Worm (Caenorhabditis elegans) whole organism, mixed stage, embryonic: ENCODE measurements around the gene F13B6.2.

ENCODE experiments used
- ceh-83 ChIP-seq: fragments of 200-800 bp; sonication (Bioruptor generic); optimal IDR thresholded peaks from 2 replicates; lab custom pipeline; 2018; ENCODE audit warnings: mild to moderate bottlenecking, missing genetic modification characterization, missing compliant biosample characterization
- ces-1 ChIP-seq: fragments of 150-350 bp; optimal IDR thresholded peaks from 2 replicates; lab custom pipeline; 2014; ENCODE audit warnings: missing biosample characterization, missing genetic modification reagents, missing genetic modification characterization
- mep-1 ChIP-seq: fragments of 150-350 bp; optimal IDR thresholded peaks from 2 replicates; lab custom pipeline; 2017; ENCODE audit warnings: missing biosample characterization, missing genetic modification reagents, missing genetic modification characterization, inconsistent platforms
- nhr-12 ChIP-seq: fragments of 150-350 bp; optimal IDR thresholded peaks from 2 replicates; lab custom pipeline; 2014; ENCODE audit warnings: missing biosample characterization, missing genetic modification characterization
- nhr-237 ChIP-seq: fragments of 150-350 bp; optimal IDR thresholded peaks from 2 replicates; lab custom pipeline; 2014; ENCODE audit warnings: missing biosample characterization, missing genetic modification characterization
- nhr-28 ChIP-seq: fragments of 150-350 bp; optimal IDR thresholded peaks from 2 replicates; lab custom pipeline; 2014; ENCODE audit warnings: missing biosample characterization, missing genetic modification characterization
- sptf-1 ChIP-seq: sonication (generic microtip); optimal IDR thresholded peaks from 2 replicates; lab custom pipeline; 2017; ENCODE audit warnings: mild to moderate bottlenecking, missing genetic modification characterization, moderate library complexity, missing compliant biosample characterization
- unc-39 ChIP-seq: fragments of 150-350 bp; optimal IDR thresholded peaks from 2 replicates; lab custom pipeline; 2014; ENCODE audit warnings: missing biosample characterization, missing genetic modification characterization
- unc-62 ChIP-seq: fragments of 150-350 bp; optimal IDR thresholded peaks from 2 replicates; lab custom pipeline; 2014; ENCODE audit warnings: missing biosample characterization, missing genetic modification reagents, missing genetic modification characterization
- ztf-11 ChIP-seq: fragments of 150-350 bp; optimal IDR thresholded peaks from 2 replicates; lab custom pipeline; 2014; ENCODE audit warnings: missing biosample characterization, missing genetic modification characterization

DNA sequence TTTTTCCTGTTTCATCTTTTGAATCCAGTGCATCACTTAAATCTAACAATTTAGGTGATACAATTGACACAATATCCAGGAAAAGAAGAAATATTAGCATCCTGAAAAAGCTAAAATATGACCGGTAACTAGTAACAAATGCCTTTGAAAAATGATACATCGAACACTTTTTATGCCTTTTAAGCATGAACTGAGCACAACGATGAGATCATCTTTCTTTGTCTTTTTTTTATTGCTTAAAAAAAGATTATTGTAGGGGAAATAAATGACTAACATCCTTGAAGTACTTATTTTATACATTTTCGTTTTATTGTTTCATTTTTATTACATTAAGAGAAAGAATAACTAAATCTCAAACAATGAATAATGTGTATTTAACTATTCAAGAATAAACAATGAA, 5.7 kb upstream of the F13B6.2 start, which contains the start of gene F13B6.3:
- no peak for TF ChIP-seq ceh-83
- no peak for TF ChIP-seq nhr-28 (tag; lab: Kevin White, UChicago)
- TF ChIP-seq sptf-1 (tag; lab: Kevin White, UChicago), result no peak
- no peak for TF ChIP-seq ces-1 (GFP tag; lab: Kevin White, UChicago)
- TF ChIP-seq unc-39, result no peak
- no peak for TF ChIP-seq mep-1
- TF ChIP-seq ztf-11 (tag; lab: Kevin White, UChicago), result no peak
- no peak for TF ChIP-seq nhr-12 (tag; lab: Kevin White, UChicago)
- TF ChIP-seq nhr-237, result no peak
- TF ChIP-seq unc-62 (GFP tag; lab: Kevin White, UChicago), result no peak
